4 fruit fly cellular contexts compared by ENCODE assay signal in genomic region chrX:12227975-12228374, dm6.
TF ChIP-seq lines count a peak whose summit lies in the region.

No protein-coding gene starts in this region.

- TF ChIP-seq CTCF in whole organism, embryonic (GFP tag; optimal IDR thresholded peaks at IDR 0.05; lab: Kevin White, UChicago): no peak

TF ChIP-seq in whole organism, embryonic, 481 proteins besides CTCF, POLR2A, EP300 and RAD21:
- TF ChIP-seq Drgx (GFP tag; IDR thresholded peaks at IDR 0.05; lab: Robert Waterston, UW): peak; percentile 35; the same call in 1 of the 2 replicates
- TF ChIP-seq CG7372 (GFP tag; IDR thresholded peaks at IDR 0.05; lab: Robert Waterston, UW): no peak
- TF ChIP-seq CG33557 (GFP tag; optimal IDR thresholded peaks at IDR 0.05; lab: Kevin White, UChicago): no peak
- no peak for TF ChIP-seq CG13123 (GFP tag; optimal IDR thresholded peaks at IDR 0.05; lab: Kevin White, UChicago)
- peak; percentile 17 for TF ChIP-seq nom (GFP tag; optimal IDR thresholded peaks at IDR 0.05; lab: Kevin White, UChicago)

TF ChIP-seq in whole organism, prepupa, 60 proteins besides CTCF, POLR2A, EP300 and RAD21 (continues in another document):
- no peak for TF ChIP-seq CG7368 (GFP tag; optimal IDR thresholded peaks at IDR 0.05; lab: Kevin White, UChicago)
- TF ChIP-seq acj6 (GFP tag; optimal IDR thresholded peaks at IDR 0.05; lab: Kevin White, UChicago): peak; percentile 44
- TF ChIP-seq CG10669 (GFP tag; optimal IDR thresholded peaks at IDR 0.05; lab: Kevin White, UChicago): no peak
- no peak for TF ChIP-seq CG11902 (GFP tag; optimal IDR thresholded peaks at IDR 0.05; lab: Kevin White, UChicago)
- TF ChIP-seq CG6163 (GFP tag; IDR thresholded peaks at IDR 0.05; lab: Robert Waterston, UW): no peak
- TF ChIP-seq CG11294 (GFP tag; IDR thresholded peaks at IDR 0.05; lab: Robert Waterston, UW): no peak
- no peak for TF ChIP-seq Sox14 (GFP tag; optimal IDR thresholded peaks at IDR 0.05; lab: Kevin White, UChicago)
- TF ChIP-seq CG15336 (GFP tag; IDR thresholded peaks at IDR 0.05; lab: Robert Waterston, UW): peak; percentile 58
- peak; percentile 80 for TF ChIP-seq Eip78C (GFP tag; lab: Kevin White, UChicago)
- no peak for TF ChIP-seq fkh (GFP tag; optimal IDR thresholded peaks at IDR 0.05; lab: Kevin White, UChicago)
- peak; percentile 14 for TF ChIP-seq Eip75B (GFP tag; optimal IDR thresholded peaks at IDR 0.05; lab: Kevin White, UChicago)
- TF ChIP-seq CG8119 (GFP tag; IDR thresholded peaks at IDR 0.05; lab: Robert Waterston, UW): peak; percentile 47; the same call in 2 of the 3 replicates
- TF ChIP-seq ss (GFP tag; optimal IDR thresholded peaks at IDR 0.05; lab: Kevin White, UChicago): peak; percentile 30 to 40
- TF ChIP-seq svp (GFP tag; lab: Kevin White, UChicago): peak; percentile 51
- TF ChIP-seq Hr4 (GFP tag; optimal IDR thresholded peaks at IDR 0.05; lab: Kevin White, UChicago): peak; percentile 18
- peak; percentile 23 for TF ChIP-seq CG4318 (GFP tag; optimal IDR thresholded peaks at IDR 0.05; lab: Kevin White, UChicago)
- TF ChIP-seq Lpt (GFP tag; optimal IDR thresholded peaks at IDR 0.05; lab: Kevin White, UChicago): no peak
- TF ChIP-seq topi (GFP tag; optimal IDR thresholded peaks at IDR 0.05; lab: Kevin White, UChicago): no peak
- peak; percentile 34 for TF ChIP-seq CG34406 (GFP tag; optimal IDR thresholded peaks at IDR 0.05; lab: Kevin White, UChicago)
- TF ChIP-seq fd59A (GFP tag; optimal IDR thresholded peaks at IDR 0.05; lab: Kevin White, UChicago): no peak
- TF ChIP-seq OdsH (GFP tag; optimal IDR thresholded peaks at IDR 0.05; lab: Kevin White, UChicago): peak; percentile 42
- TF ChIP-seq CG3032 (tag; optimal IDR thresholded peaks at IDR 0.05; lab: Kevin White, UChicago): peak; percentile 56
- TF ChIP-seq CG6792 (GFP tag; optimal IDR thresholded peaks at IDR 0.05; lab: Kevin White, UChicago): peak; percentile 32
- TF ChIP-seq CG10631 (GFP tag; optimal IDR thresholded peaks at IDR 0.05; lab: Kevin White, UChicago): peak; percentile 25
- no peak for TF ChIP-seq lz (GFP tag; optimal IDR thresholded peaks at IDR 0.05; lab: Kevin White, UChicago)
- peak; percentile 22 for TF ChIP-seq achi (GFP tag; optimal IDR thresholded peaks at IDR 0.05; lab: Kevin White, UChicago)
- TF ChIP-seq cyc (GFP tag; optimal IDR thresholded peaks at IDR 0.05; lab: Kevin White, UChicago): peak; percentile 4
- peak; percentile 10 for TF ChIP-seq pdm3 (GFP tag; optimal IDR thresholded peaks at IDR 0.05; lab: Kevin White, UChicago)
- peak; percentile 40 for TF ChIP-seq dsx (GFP tag; optimal IDR thresholded peaks at IDR 0.05; lab: Kevin White, UChicago; ENCODE audit: poor library complexity, severe bottlenecking)

TF ChIP-seq in whole organism, pupa, 21 proteins besides CTCF, POLR2A, EP300 and RAD21:
- TF ChIP-seq CG8159 (tag; optimal IDR thresholded peaks at IDR 0.05; lab: Kevin White, UChicago): peak; percentile 53
- TF ChIP-seq gl (tag; optimal IDR thresholded peaks at IDR 0.05; lab: Kevin White, UChicago): no peak
- TF ChIP-seq CG17806 (tag; optimal IDR thresholded peaks at IDR 0.05; lab: Kevin White, UChicago): peak; percentile 26
- TF ChIP-seq rn (GFP tag; IDR thresholded peaks at IDR 0.05; lab: Robert Waterston, UW): no peak
- no peak for TF ChIP-seq Ets98B (GFP tag; IDR thresholded peaks at IDR 0.05; lab: Robert Waterston, UW)
- peak; percentile 48 for TF ChIP-seq CG14655 (GFP tag; optimal IDR thresholded peaks at IDR 0.05; lab: Kevin White, UChicago)
- TF ChIP-seq Pif1B (GFP tag; optimal IDR thresholded peaks at IDR 0.05; lab: Kevin White, UChicago): no peak
- TF ChIP-seq CG8301 (tag; optimal IDR thresholded peaks at IDR 0.05; lab: Kevin White, UChicago): peak; percentile 2
- peak; percentile 24 for TF ChIP-seq CG34367 (tag; optimal IDR thresholded peaks at IDR 0.05; lab: Kevin White, UChicago)
- TF ChIP-seq D1 (tag; optimal IDR thresholded peaks at IDR 0.05; lab: Kevin White, UChicago): no peak
- TF ChIP-seq CG32121 (GFP tag; IDR thresholded peaks at IDR 0.05; lab: Robert Waterston, UW): peak; percentile 26; the same call in 1 of the 2 replicates
- TF ChIP-seq CG12605 (GFP tag; IDR thresholded peaks at IDR 0.05; lab: Robert Waterston, UW): no peak; the same call in 1 of the 2 replicates
- peak; percentile 42 for TF ChIP-seq CG15710 (tag; optimal IDR thresholded peaks at IDR 0.05; lab: Kevin White, UChicago)
- no peak for TF ChIP-seq EcR (GFP tag; optimal IDR thresholded peaks at IDR 0.05; lab: Kevin White, UChicago)
- TF ChIP-seq fd96Ca (GFP tag; IDR thresholded peaks at IDR 0.05; lab: Robert Waterston, UW): no peak
- TF ChIP-seq CG10348 (GFP tag; IDR thresholded peaks at IDR 0.05; lab: Robert Waterston, UW): no peak
- peak; percentile 20 for TF ChIP-seq Pif1A (GFP tag; optimal IDR thresholded peaks at IDR 0.05; lab: Kevin White, UChicago)
- TF ChIP-seq CG4496 (GFP tag; IDR thresholded peaks at IDR 0.05; lab: Robert Waterston, UW): 0 out of 3 replicates have a peak, but pooled peaks have one; percentile 24
- TF ChIP-seq CG9948 (tag; optimal IDR thresholded peaks at IDR 0.05; lab: Kevin White, UChicago): peak; percentile 24
- no peak for TF ChIP-seq Snoo (tag; optimal IDR thresholded peaks at IDR 0.05; lab: Kevin White, UChicago)
- no peak for TF ChIP-seq CG13204 (GFP tag; optimal IDR thresholded peaks at IDR 0.05; lab: Kevin White, UChicago)

TF ChIP-seq in whole organism, wandering third instar larva, 38 proteins besides CTCF, POLR2A, EP300 and RAD21:
- TF ChIP-seq CrebA (GFP tag; optimal IDR thresholded peaks at IDR 0.05; lab: Kevin White, UChicago; ENCODE audit: borderline replicate concordance): no peak
- TF ChIP-seq Sp1 (GFP tag; optimal IDR thresholded peaks at IDR 0.05; lab: Kevin White, UChicago): peak; percentile 17
- TF ChIP-seq HLH106 (tag; optimal IDR thresholded peaks at IDR 0.05; lab: Kevin White, UChicago): peak; percentile 31
- TF ChIP-seq jim (GFP tag; optimal IDR thresholded peaks at IDR 0.05; lab: Kevin White, UChicago): no peak

Comparison
In these comparisons a context has a peak if more than half of its experiments do, and no peak if none do; other contexts are left out.
1. Of the 7 proteins assayed by ChIP-seq in both whole organism, embryonic and whole organism, prepupa: peak only in whole organism, embryonic: none; only in whole organism, prepupa: Gug; in both: none; in neither: 6.